Fruit fly (Drosophila melanogaster): ENCODE data around the gene Est-Q.

- TF ChIP-seq ovo (GFP tag; optimal IDR thresholded peaks at IDR 0.05), result no peak
- no peak for TF ChIP-seq bab1 (GFP tag; optimal IDR thresholded peaks at IDR 0.05)
- TF ChIP-seq cic (GFP tag; optimal IDR thresholded peaks at IDR 0.05), result no peak
- TF ChIP-seq Hr96 (GFP tag; optimal IDR thresholded peaks at IDR 0.05), result no peak
- TF ChIP-seq Clk (GFP tag; optimal IDR thresholded peaks at IDR 0.05), result no peak
- no peak for TF ChIP-seq CG7101 (tag; optimal IDR thresholded peaks at IDR 0.05)
- TF ChIP-seq CG5204 (GFP tag; optimal IDR thresholded peaks at IDR 0.05), result no peak
- no peak for TF ChIP-seq CG7045 (GFP tag; optimal IDR thresholded peaks at IDR 0.05)
- no peak for TF ChIP-seq CG14711 (tag; optimal IDR thresholded peaks at IDR 0.05)
Measured at dm6 chr3L:21508621-21509020, 7.4 kb downstream of the Est-Q start.
